Worm (Caenorhabditis elegans) whole organism, young adult: Measurements from ENCODE around the gene T15B7.1.

Experiments used
- F57A8.1 ChIP-seq: fragments of 200-800 bp; sonication (Bioruptor generic); optimal IDR thresholded peaks from 2 replicates; lab custom pipeline; 2018; ENCODE audit warnings: mild to moderate bottlenecking, missing genetic modification characterization, moderate library complexity, missing compliant biosample characterization
- T07F8.4 ChIP-seq: sonication (generic microtip); optimal IDR thresholded peaks from 2 replicates; lab custom pipeline; 2016; ENCODE audit warnings: mild to moderate bottlenecking, missing genetic modification characterization, moderate library complexity, missing compliant biosample characterization
- Y95B8A.8 ChIP-seq: fragments of 200-800 bp; sonication (Bioruptor generic); IDR thresholded peaks from 2 replicates; pipeline ENCODE4 v1.3.6; 2022; ENCODE audit warnings: missing genetic modification reagents, missing genetic modification characterization, missing compliant biosample characterization
- ama-1 ChIP-seq, 3 experiments: fragments of 150-350 bp in 1 of 3; sonication (generic microtip) in 2 of 3; optimal IDR thresholded peaks; 2 replicates each; lab custom pipeline; 2014 to 2018; ENCODE audit warnings: missing biosample characterization in 2 of 3, missing genetic modification characterization in 2 of 3, missing genetic modification reagents in 2 of 3
- chd-7 ChIP-seq: sonication (generic microtip); optimal IDR thresholded peaks from 2 replicates; lab custom pipeline; 2016; ENCODE audit warnings: mild to moderate bottlenecking, missing genetic modification characterization, moderate library complexity, missing compliant biosample characterization
- hmg-1.2 ChIP-seq: fragments of 200-800 bp; sonication (Bioruptor generic); IDR thresholded peaks from 2 replicates; pipeline ENCODE4 v1.3.6; 2022; ENCODE audit warnings: missing genetic modification reagents, missing genetic modification characterization, missing compliant biosample characterization
- madf-8 ChIP-seq: fragments of 200-800 bp; sonication (Bioruptor generic); conservative IDR thresholded peaks from 2 replicates; pipeline ENCODE4 v1.3.6; 2022; ENCODE audit warnings: missing genetic modification reagents, missing genetic modification characterization, missing compliant biosample characterization
- mel-28 ChIP-seq: sonication (generic microtip); optimal IDR thresholded peaks from 2 replicates; lab custom pipeline; 2016; ENCODE audit warnings: borderline replicate concordance, mild to moderate bottlenecking, missing genetic modification characterization, missing compliant biosample characterization
- rcor-1 ChIP-seq: fragments of 200-800 bp; sonication (Bioruptor generic); IDR thresholded peaks from 2 replicates; pipeline ENCODE4 v1.3.6; 2022; ENCODE audit warnings: missing genetic modification reagents, missing genetic modification characterization, missing compliant biosample characterization
- unc-130 ChIP-seq: sonication (generic microtip); optimal IDR thresholded peaks from 2 replicates; lab custom pipeline; 2016; ENCODE audit warnings: missing genetic modification reagents, missing genetic modification characterization, missing compliant biosample characterization
- ztf-28 ChIP-seq: fragments of 200-800 bp; sonication (Bioruptor generic); IDR thresholded peaks from 2 replicates; pipeline ENCODE4 v1.3.6; 2022; ENCODE audit warnings: missing genetic modification reagents, missing genetic modification characterization, missing compliant biosample characterization

ce11 chrV:6819812-6820211, 22.7 kb upstream of the T15B7.1 start, which contains the start of gene dmsr-13:
- TF ChIP-seq chd-7 (tag; lab: Kevin White, UChicago) (no peak), Y95B8A.8 (no peak), madf-8 (no peak), T07F8.4 (no peak), mel-28 (tag; lab: Kevin White, UChicago) (no peak), ama-1 (optimal IDR thresholded peaks at IDR 0.05; lab: Kevin White, UChicago) (no peak), ama-1 (GFP tag; optimal IDR thresholded peaks at IDR 0.05; lab: Kevin White, UChicago) (no peak), hmg-1.2 (GFP tag; lab: Robert Waterston, UW) (no peak), rcor-1 (GFP tag; lab: Robert Waterston, UW) (no peak), ztf-28 (no peak), F57A8.1 (no peak), unc-130 (GFP tag; lab: Kevin White, UChicago) (no peak)
